Fruit fly (Drosophila melanogaster): ENCODE data around the gene CG12659.

- TF ChIP-seq woc (GFP tag; optimal IDR thresholded peaks at IDR 0.05) (no peak), foxo (GFP tag; optimal IDR thresholded peaks at IDR 0.05) (no peak), psq (GFP tag; optimal IDR thresholded peaks at IDR 0.05) (peak; percentile 55), Hr83 (GFP tag; optimal IDR thresholded peaks at IDR 0.05; ENCODE audit: poor library complexity, severe bottlenecking) (no peak), Jra (GFP tag; optimal IDR thresholded peaks at IDR 0.05) (no peak), Hnf4 (GFP tag; optimal IDR thresholded peaks at IDR 0.05) (no peak), Abd-B (GFP tag; optimal IDR thresholded peaks at IDR 0.05) (no peak), dmrt93B (GFP tag; optimal IDR thresholded peaks at IDR 0.05) (no peak), pan (optimal IDR thresholded peaks at IDR 0.05) (no peak), HLH106 (tag; optimal IDR thresholded peaks at IDR 0.05) (no peak), h (GFP tag; optimal IDR thresholded peaks at IDR 0.05) (no peak), lola (GFP tag; optimal IDR thresholded peaks at IDR 0.05) (no peak), Dfd (GFP tag; optimal IDR thresholded peaks at IDR 0.05) (no peak), usp (GFP tag; optimal IDR thresholded peaks at IDR 0.05) (no peak)
These were observed 33.3 kb upstream of the CG12659 start for dm6 chrX:8624867-8625266.
